Worm (Caenorhabditis elegans) whole organism, L3 larva: Measurements from ENCODE around the gene clc-28.

ENCODE experiments used
- R02D3.7 ChIP-seq: fragments of 150-350 bp; optimal IDR thresholded peaks from 2 replicates; lab custom pipeline; 2014; ENCODE audit warnings: missing biosample characterization, missing genetic modification characterization
- ZK546.5 ChIP-seq: sonication (generic microtip); optimal IDR thresholded peaks from 2 replicates; lab custom pipeline; 2017; ENCODE audit warnings: missing biosample characterization, missing genetic modification characterization
- aly-2 ChIP-seq: fragments of 150-350 bp; optimal IDR thresholded peaks from 2 replicates; lab custom pipeline; 2014; ENCODE audit warnings: missing biosample characterization, missing genetic modification characterization
- ama-1 ChIP-seq: fragments of 150-350 bp; optimal IDR thresholded peaks from 2 replicates; lab custom pipeline; 2018
- ceh-16 ChIP-seq: sonication (generic microtip); optimal IDR thresholded peaks from 2 replicates; lab custom pipeline; 2017; ENCODE audit warnings: missing biosample characterization, missing genetic modification characterization
- ceh-28 ChIP-seq: fragments of 150-350 bp; optimal IDR thresholded peaks from 2 replicates; lab custom pipeline; 2014; ENCODE audit warnings: missing biosample characterization, missing genetic modification reagents, missing genetic modification characterization
- ceh-82 ChIP-seq: fragments of 150-350 bp; optimal IDR thresholded peaks from 2 replicates; lab custom pipeline; 2014; ENCODE audit warnings: missing biosample characterization, missing genetic modification characterization
- ceh-9 ChIP-seq: sonication (generic microtip); optimal IDR thresholded peaks from 2 replicates; lab custom pipeline; 2018; ENCODE audit warnings: missing biosample characterization, missing genetic modification characterization
- daf-12 ChIP-seq: fragments of 150-350 bp; optimal IDR thresholded peaks from 2 replicates; lab custom pipeline; 2014; ENCODE audit warnings: missing biosample characterization, missing genetic modification reagents, missing genetic modification characterization
- egl-27 ChIP-seq: sonication (generic microtip); optimal IDR thresholded peaks from 4 replicates; lab custom pipeline; 2017; ENCODE audit warnings: missing biosample characterization, missing genetic modification reagents, missing genetic modification characterization
- egl-5 ChIP-seq: fragments of 150-350 bp; optimal IDR thresholded peaks from 2 replicates; lab custom pipeline; 2017; ENCODE audit warnings: missing biosample characterization, missing genetic modification reagents, missing genetic modification characterization, inconsistent platforms
- elt-2 ChIP-seq: sonication (generic microtip); optimal IDR thresholded peaks from 2 replicates; lab custom pipeline; 2016; ENCODE audit warnings: missing genetic modification reagents, mild to moderate bottlenecking, missing genetic modification characterization, missing compliant biosample characterization
- elt-3 ChIP-seq, 3 experiments: fragments of 150-350 bp in 1 of 3; sonication (generic microtip) in 2 of 3; optimal IDR thresholded peaks; 2 replicates in 2 of 3; 4 replicates in 1 of 3; lab custom pipeline; 2014 to 2017; ENCODE audit warnings: missing biosample characterization in 3 of 3, missing genetic modification characterization in 3 of 3
- fkh-10 ChIP-seq: sonication (generic microtip); optimal IDR thresholded peaks from 2 replicates; lab custom pipeline; 2017; ENCODE audit warnings: missing biosample characterization, missing genetic modification reagents, missing genetic modification characterization
- fos-1 ChIP-seq: fragments of 150-350 bp; optimal IDR thresholded peaks from 2 replicates; lab custom pipeline; 2014; ENCODE audit warnings: missing biosample characterization, missing genetic modification characterization
- jun-1 ChIP-seq: fragments of 150-350 bp; optimal IDR thresholded peaks from 2 replicates; lab custom pipeline; 2014; ENCODE audit warnings: missing biosample characterization, missing genetic modification reagents, missing genetic modification characterization
- lin-15B ChIP-seq: fragments of 150-350 bp; optimal IDR thresholded peaks from 2 replicates; lab custom pipeline; 2014; ENCODE audit warnings: missing biosample characterization, missing genetic modification characterization
- lin-39 ChIP-seq: fragments of 150-350 bp; optimal IDR thresholded peaks from 2 replicates; lab custom pipeline; 2018; ENCODE audit warnings: missing biosample characterization, missing genetic modification reagents, missing genetic modification characterization
- lsy-12 ChIP-seq: sonication (generic microtip); optimal IDR thresholded peaks from 2 replicates; lab custom pipeline; 2016; ENCODE audit warnings: mild to moderate bottlenecking, missing genetic modification characterization, missing compliant biosample characterization
- mdl-1 ChIP-seq: fragments of 150-350 bp; optimal IDR thresholded peaks from 2 replicates; lab custom pipeline; 2014; ENCODE audit warnings: missing biosample characterization, missing genetic modification characterization
- mml-1 ChIP-seq: fragments of 150-350 bp; sonication (generic microtip); optimal IDR thresholded peaks from 3 replicates; lab custom pipeline; 2014; ENCODE audit warnings: missing biosample characterization, missing genetic modification characterization
- nfya-1 ChIP-seq: sonication (generic microtip); optimal IDR thresholded peaks from 2 replicates; lab custom pipeline; 2017; ENCODE audit warnings: missing genetic modification characterization, mild to moderate bottlenecking, missing compliant biosample characterization, antibody characterized with exemption, moderate library complexity; ENCODE audit not compliant: insufficient read depth
- nhr-11 ChIP-seq: fragments of 150-350 bp; optimal IDR thresholded peaks from 2 replicates; lab custom pipeline; 2014; ENCODE audit warnings: missing biosample characterization, missing genetic modification characterization
- nhr-12 ChIP-seq: fragments of 150-350 bp; optimal IDR thresholded peaks from 2 replicates; lab custom pipeline; 2014; ENCODE audit warnings: missing biosample characterization, missing genetic modification characterization
- nhr-23 ChIP-seq: fragments of 150-350 bp; optimal IDR thresholded peaks from 2 replicates; lab custom pipeline; 2014; ENCODE audit warnings: missing biosample characterization, missing genetic modification reagents, missing genetic modification characterization
- nhr-25 ChIP-seq: sonication (generic microtip); optimal IDR thresholded peaks from 2 replicates; lab custom pipeline; 2017; ENCODE audit warnings: missing biosample characterization, missing genetic modification characterization
- nhr-28 ChIP-seq: fragments of 150-350 bp; optimal IDR thresholded peaks from 2 replicates; lab custom pipeline; 2014; ENCODE audit warnings: missing biosample characterization, missing genetic modification characterization
- nhr-43 ChIP-seq: sonication (generic microtip); optimal IDR thresholded peaks from 2 replicates; lab custom pipeline; 2016; ENCODE audit warnings: mild to moderate bottlenecking, missing genetic modification characterization, missing compliant biosample characterization; ENCODE audit not compliant: poor library complexity, severe bottlenecking
- nhr-67 ChIP-seq: fragments of 150-350 bp; optimal IDR thresholded peaks from 2 replicates; lab custom pipeline; 2014; ENCODE audit warnings: missing biosample characterization, missing genetic modification characterization
- nhr-76 ChIP-seq: fragments of 150-350 bp; sonication (generic microtip); optimal IDR thresholded peaks from 5 replicates; lab custom pipeline; 2014; ENCODE audit warnings: missing biosample characterization, missing genetic modification characterization
- nhr-77 ChIP-seq: fragments of 150-350 bp; optimal IDR thresholded peaks from 2 replicates; lab custom pipeline; 2014; ENCODE audit warnings: missing biosample characterization, missing genetic modification characterization
- pha-4 ChIP-seq: fragments of 150-350 bp; optimal IDR thresholded peaks from 2 replicates; lab custom pipeline; 2014; ENCODE audit warnings: missing biosample characterization, missing genetic modification reagents, missing genetic modification characterization
- pqm-1 ChIP-seq: fragments of 150-350 bp; optimal IDR thresholded peaks from 2 replicates; lab custom pipeline; 2017; ENCODE audit warnings: missing biosample characterization, missing genetic modification characterization, inconsistent platforms
- sea-2 ChIP-seq: fragments of 150-350 bp; sonication (generic microtip); optimal IDR thresholded peaks from 4 replicates; lab custom pipeline; 2014; ENCODE audit warnings: missing biosample characterization, missing genetic modification reagents, missing genetic modification characterization
- skn-1 ChIP-seq: fragments of 150-350 bp; optimal IDR thresholded peaks from 2 replicates; lab custom pipeline; 2014; ENCODE audit warnings: missing biosample characterization, missing genetic modification characterization
- snpc-4 ChIP-seq: fragments of 150-350 bp; optimal IDR thresholded peaks from 2 replicates; lab custom pipeline; 2014; ENCODE audit warnings: missing biosample characterization, missing genetic modification characterization
- unc-39 ChIP-seq: sonication (generic microtip); optimal IDR thresholded peaks from 4 replicates; lab custom pipeline; 2017; ENCODE audit warnings: missing biosample characterization, missing genetic modification characterization
- unc-62 ChIP-seq: fragments of 150-350 bp; sonication (generic microtip); optimal IDR thresholded peaks from 4 replicates; lab custom pipeline; 2014; ENCODE audit warnings: missing biosample characterization, missing genetic modification reagents, missing genetic modification characterization
- zag-1 ChIP-seq: fragments of 150-350 bp; optimal IDR thresholded peaks from 2 replicates; lab custom pipeline; 2014; ENCODE audit warnings: missing biosample characterization, missing genetic modification characterization
- ztf-11 ChIP-seq: fragments of 150-350 bp; optimal IDR thresholded peaks from 2 replicates; lab custom pipeline; 2014; ENCODE audit warnings: missing biosample characterization, missing genetic modification characterization
- ztf-4 ChIP-seq: fragments of 150-350 bp; optimal IDR thresholded peaks from 2 replicates; lab custom pipeline; 2014; ENCODE audit warnings: missing biosample characterization, missing genetic modification characterization

Gene clc-28

ce11 chrIII:8370188-8370587, 30.9 kb upstream of the clc-28 start:
- TF ChIP-seq egl-27 (tag; lab: Kevin White, UChicago): no peak
- TF ChIP-seq egl-5: no peak
- TF ChIP-seq R02D3.7 (tag; lab: Kevin White, UChicago): no peak
- no peak for TF ChIP-seq pqm-1 (tag; lab: Kevin White, UChicago)
- no peak for TF ChIP-seq ceh-16
- TF ChIP-seq sea-2 (GFP tag; lab: Kevin White, UChicago): no peak
- TF ChIP-seq nhr-11 (tag; lab: Kevin White, UChicago): no peak
- no peak for TF ChIP-seq nhr-25 (tag; lab: Kevin White, UChicago)
- no peak for TF ChIP-seq snpc-4
- no peak for TF ChIP-seq elt-3 (tag; optimal IDR thresholded peaks at IDR 0.05; lab: Kevin White, UChicago)
- TF ChIP-seq nhr-43: no peak
- TF ChIP-seq skn-1 (tag; lab: Kevin White, UChicago): no peak
- no peak for TF ChIP-seq nhr-23 (tag; lab: Kevin White, UChicago)
- no peak for TF ChIP-seq nhr-77
- TF ChIP-seq, all 47 proteins: peak for 0

ce11 chrIII:8369172-8369571, 29.9 kb upstream of the clc-28 start:
- TF ChIP-seq ztf-4 (tag; lab: Kevin White, UChicago): no peak
- no peak for TF ChIP-seq nhr-28 (tag; lab: Kevin White, UChicago)
- TF ChIP-seq zag-1: no peak
- no peak for TF ChIP-seq skn-1 (tag; lab: Kevin White, UChicago)
- no peak for TF ChIP-seq ceh-16

ce11 chrIII:8368619-8369018, 29.3 kb upstream of the clc-28 start, which contains the start of gene R05D3.9:
Gene R05D3.9 (minus strand): TSS chrIII:8368719.
- TF ChIP-seq nhr-25 (tag; lab: Kevin White, UChicago) (peak; percentile 15), pha-4 (tag; lab: Kevin White, UChicago) (no peak)

- TF ChIP-seq unc-62 (GFP tag; lab: Kevin White, UChicago) (no peak), R02D3.7 (tag; lab: Kevin White, UChicago) (no peak), nhr-28 (tag; lab: Kevin White, UChicago) (no peak), sea-2 (GFP tag; lab: Kevin White, UChicago) (no peak), pqm-1 (tag; lab: Kevin White, UChicago) (no peak), ztf-11 (tag; lab: Kevin White, UChicago) (no peak), elt-2 (no peak), jun-1 (tag; lab: Kevin White, UChicago) (no peak), lsy-12 (tag; lab: Kevin White, UChicago) (no peak), nhr-12 (tag; lab: Kevin White, UChicago) (no peak), egl-5 (no peak), nhr-11 (tag; lab: Kevin White, UChicago) (no peak), zag-1 (no peak), nhr-67 (tag; lab: Kevin White, UChicago) (no peak), lin-39 (tag; lab: Kevin White, UChicago) (no peak)
Observed at ce11 chrIII:8363253-8364061, 24.2 kb upstream of the clc-28 start, which contains the start of gene R05D3.3. Gene R05D3.3 (plus strand): TSS chrIII:8364011.

ce11 chrIII:8358213-8358672, 19.0 kb upstream of the clc-28 start, which contains the start of the genes R05D3.8 and rfp-1:
Gene R05D3.8 (minus strand): TSS chrIII:8358327.
Gene rfp-1 (plus strand): TSS chrIII:8358622.
- TF ChIP-seq nhr-25 (tag; lab: Kevin White, UChicago) (peak; percentile 60), pha-4 (tag; lab: Kevin White, UChicago) (peak; percentile 97), nhr-77 (no peak), nhr-11 (tag; lab: Kevin White, UChicago) (peak; percentile 20), nhr-43 (peak; percentile 62), lin-15B (tag; lab: Kevin White, UChicago) (peak; percentile 98), ceh-82 (tag; lab: Kevin White, UChicago) (no peak), unc-39 (no peak), mml-1 (tag; lab: Kevin White, UChicago) (no peak), ceh-28 (peak; percentile 47), aly-2 (tag; lab: Kevin White, UChicago) (no peak), nhr-12 (tag; lab: Kevin White, UChicago) (no peak), elt-3 (tag; optimal IDR thresholded peaks at IDR 0.05; lab: Kevin White, UChicago) (peak in 1 of 3 experiments; percentile 26), daf-12 (no peak), nhr-76 (no peak), fkh-10 (GFP tag; lab: Kevin White, UChicago) (peak; percentile 58), lin-39 (tag; lab: Kevin White, UChicago) (peak; percentile 92), ceh-16 (no peak), ama-1 (lab: Kevin White, UChicago) (peak; percentile 27), egl-27 (tag; lab: Kevin White, UChicago) (peak; percentile 30), jun-1 (tag; lab: Kevin White, UChicago) (peak; percentile 16), nhr-23 (tag; lab: Kevin White, UChicago) (peak; percentile 85), zag-1 (no peak), nfya-1 (tag; lab: Kevin White, UChicago) (peak; percentile 96), egl-5 (peak; percentile 99), ceh-9 (tag; lab: Kevin White, UChicago) (no peak), ZK546.5 (tag; lab: Kevin White, UChicago) (no peak), fos-1 (tag; lab: Kevin White, UChicago) (no peak), mdl-1 (no peak)
